Worm (Caenorhabditis elegans) whole organism, mixed stage, embryonic: Measurements from ENCODE around the gene T22F3.7.

Experiments used
- M03D4.4 ChIP-seq: sonication (generic microtip); optimal IDR thresholded peaks from 2 replicates; lab custom pipeline; 2017; ENCODE audit warnings: mild to moderate bottlenecking, missing genetic modification characterization, missing compliant biosample characterization
- bed-3 ChIP-seq: fragments of 200-800 bp; sonication (Bioruptor generic); optimal IDR thresholded peaks from 3 replicates; lab custom pipeline; 2018; ENCODE audit warnings: mild to moderate bottlenecking, missing genetic modification characterization, moderate library complexity, missing compliant biosample characterization
- blmp-1 ChIP-seq: fragments of 150-350 bp; optimal IDR thresholded peaks from 2 replicates; lab custom pipeline; 2014; ENCODE audit warnings: missing biosample characterization, missing genetic modification characterization
- ceh-39 ChIP-seq: fragments of 150-350 bp; optimal IDR thresholded peaks from 2 replicates; lab custom pipeline; 2014; ENCODE audit warnings: missing biosample characterization, missing genetic modification characterization
- ceh-43 ChIP-seq: fragments of 200-800 bp; sonication (Bioruptor generic); optimal IDR thresholded peaks from 2 replicates; lab custom pipeline; 2018; ENCODE audit warnings: mild to moderate bottlenecking, missing genetic modification characterization, moderate library complexity, missing compliant biosample characterization
- ceh-83 ChIP-seq: fragments of 200-800 bp; sonication (Bioruptor generic); optimal IDR thresholded peaks from 2 replicates; lab custom pipeline; 2018; ENCODE audit warnings: mild to moderate bottlenecking, missing genetic modification characterization, missing compliant biosample characterization
- ces-1 ChIP-seq: fragments of 150-350 bp; optimal IDR thresholded peaks from 2 replicates; lab custom pipeline; 2014; ENCODE audit warnings: missing biosample characterization, missing genetic modification reagents, missing genetic modification characterization
- cnd-1 ChIP-seq: fragments of 200-800 bp; sonication (Bioruptor generic); optimal IDR thresholded peaks from 2 replicates; lab custom pipeline; 2018; ENCODE audit warnings: mild to moderate bottlenecking, missing genetic modification characterization, missing compliant biosample characterization
- drap-1 ChIP-seq: fragments of 200-800 bp; sonication (Bioruptor generic); optimal IDR thresholded peaks from 3 replicates; lab custom pipeline; 2018; ENCODE audit warnings: mild to moderate bottlenecking, missing genetic modification characterization, missing compliant biosample characterization
- elt-1 ChIP-seq: sonication (generic microtip); optimal IDR thresholded peaks from 2 replicates; lab custom pipeline; 2017; ENCODE audit warnings: missing genetic modification characterization, mild to moderate bottlenecking, missing compliant biosample characterization, antibody characterized with exemption, moderate library complexity, borderline replicate concordance; ENCODE audit not compliant: insufficient read depth
- elt-3 ChIP-seq: fragments of 150-350 bp; optimal IDR thresholded peaks from 2 replicates; lab custom pipeline; 2014; ENCODE audit warnings: missing biosample characterization, missing genetic modification characterization
- flh-1 ChIP-seq: fragments of 200-800 bp; sonication (Bioruptor generic); optimal IDR thresholded peaks from 2 replicates; lab custom pipeline; 2018; ENCODE audit warnings: mild to moderate bottlenecking, missing genetic modification characterization, moderate library complexity, missing compliant biosample characterization
- ham-2 ChIP-seq: fragments of 200-800 bp; sonication (Bioruptor generic); optimal IDR thresholded peaks from 2 replicates; lab custom pipeline; 2018; ENCODE audit warnings: mild to moderate bottlenecking, missing genetic modification characterization, missing compliant biosample characterization
- hlh-1 ChIP-seq: fragments of 150-350 bp; optimal IDR thresholded peaks from 2 replicates; lab custom pipeline; 2014; ENCODE audit warnings: missing biosample characterization, missing genetic modification reagents, missing genetic modification characterization
- lin-13 ChIP-seq: fragments of 150-350 bp; optimal IDR thresholded peaks from 2 replicates; lab custom pipeline; 2014; ENCODE audit warnings: missing biosample characterization, missing genetic modification characterization
- lin-32 ChIP-seq: fragments of 200-800 bp; sonication (Bioruptor generic); optimal IDR thresholded peaks from 2 replicates; lab custom pipeline; 2018; ENCODE audit warnings: mild to moderate bottlenecking, missing genetic modification characterization, missing compliant biosample characterization
- lsy-2 ChIP-seq: fragments of 150-350 bp; optimal IDR thresholded peaks from 2 replicates; lab custom pipeline; 2014; ENCODE audit warnings: missing biosample characterization, missing genetic modification characterization
- mab-5 ChIP-seq: fragments of 150-350 bp; optimal IDR thresholded peaks from 2 replicates; lab custom pipeline; 2014; ENCODE audit warnings: missing biosample characterization, missing genetic modification characterization
- mls-2 ChIP-seq: sonication (generic microtip); optimal IDR thresholded peaks from 2 replicates; lab custom pipeline; 2016; ENCODE audit warnings: mild to moderate bottlenecking, missing genetic modification characterization, moderate library complexity, missing compliant biosample characterization
- nhr-12 ChIP-seq: fragments of 150-350 bp; optimal IDR thresholded peaks from 2 replicates; lab custom pipeline; 2014; ENCODE audit warnings: missing biosample characterization, missing genetic modification characterization
- nhr-2 ChIP-seq: fragments of 150-350 bp; optimal IDR thresholded peaks from 2 replicates; lab custom pipeline; 2014; ENCODE audit warnings: missing biosample characterization, missing genetic modification characterization
- nhr-237 ChIP-seq: fragments of 150-350 bp; optimal IDR thresholded peaks from 2 replicates; lab custom pipeline; 2014; ENCODE audit warnings: missing biosample characterization, missing genetic modification characterization
- nhr-76 ChIP-seq: sonication (generic microtip); optimal IDR thresholded peaks from 2 replicates; lab custom pipeline; 2017; ENCODE audit warnings: missing biosample characterization, missing genetic modification characterization
- pha-4 ChIP-seq: fragments of 150-350 bp; optimal IDR thresholded peaks from 2 replicates; lab custom pipeline; 2018; ENCODE audit warnings: missing biosample characterization, missing genetic modification reagents, missing genetic modification characterization
- sem-2 ChIP-seq: fragments of 200-800 bp; sonication (Bioruptor generic); optimal IDR thresholded peaks from 2 replicates; lab custom pipeline; 2018; ENCODE audit warnings: mild to moderate bottlenecking, missing genetic modification characterization, missing compliant biosample characterization
- snpc-4 ChIP-seq: fragments of 150-350 bp; optimal IDR thresholded peaks from 2 replicates; lab custom pipeline; 2014; ENCODE audit warnings: missing biosample characterization, missing genetic modification characterization
- sptf-1 ChIP-seq: sonication (generic microtip); optimal IDR thresholded peaks from 2 replicates; lab custom pipeline; 2017; ENCODE audit warnings: mild to moderate bottlenecking, missing genetic modification characterization, moderate library complexity, missing compliant biosample characterization
- tbx-8 ChIP-seq: fragments of 200-800 bp; sonication (Bioruptor generic); optimal IDR thresholded peaks from 2 replicates; lab custom pipeline; 2018; ENCODE audit warnings: mild to moderate bottlenecking, missing genetic modification characterization, moderate library complexity, missing compliant biosample characterization
- unc-120 ChIP-seq: sonication (generic microtip); optimal IDR thresholded peaks from 2 replicates; lab custom pipeline; 2017; ENCODE audit warnings: missing genetic modification characterization, missing compliant biosample characterization; ENCODE audit not compliant: poor library complexity, severe bottlenecking
- unc-62 ChIP-seq: fragments of 150-350 bp; optimal IDR thresholded peaks from 2 replicates; lab custom pipeline; 2014; ENCODE audit warnings: missing biosample characterization, missing genetic modification reagents, missing genetic modification characterization
- zip-8 ChIP-seq: fragments of 150-350 bp; optimal IDR thresholded peaks from 2 replicates; lab custom pipeline; 2014; ENCODE audit warnings: missing biosample characterization, missing genetic modification characterization
- ztf-11 ChIP-seq: fragments of 150-350 bp; optimal IDR thresholded peaks from 2 replicates; lab custom pipeline; 2014; ENCODE audit warnings: missing biosample characterization, missing genetic modification characterization

The T22F3.7 gene

ce11 chrV:3600570-3600969 lies at the start of gene T22F3.7:
Gene T22F3.7 (minus strand): TSS chrV:3600670.
- no peak for TF ChIP-seq mls-2 (tag; lab: Kevin White, UChicago)

ce11 chrV:3649473-3649872 lies 49.0 kb upstream of the T22F3.7 start, which contains the start of gene str-114:
Gene str-114 (plus strand): TSS chrV:3649773.
- TF ChIP-seq sptf-1 = no peak
- no peak for TF ChIP-seq unc-62 (GFP tag; lab: Kevin White, UChicago)
- TF ChIP-seq ceh-43 (GFP tag; lab: Kevin White, UChicago) = no peak
- no peak for TF ChIP-seq snpc-4
- no peak for TF ChIP-seq bed-3

ce11 chrV:3647862-3648261 lies 47.4 kb upstream of the T22F3.7 start, which contains the start of gene F59B1.10:
Gene F59B1.10 (minus strand): TSS chrV:3647962.
- TF ChIP-seq nhr-76 = no peak
- TF ChIP-seq lsy-2 (tag; lab: Kevin White, UChicago) = no peak
- no peak for TF ChIP-seq nhr-12 (tag; lab: Kevin White, UChicago)
- no peak for TF ChIP-seq sptf-1
- TF ChIP-seq zip-8 (tag; lab: Kevin White, UChicago) = no peak
- no peak for TF ChIP-seq mab-5 (tag; lab: Kevin White, UChicago)
- no peak for TF ChIP-seq drap-1 (GFP tag; lab: Kevin White, UChicago)
- no peak for TF ChIP-seq ham-2
- no peak for TF ChIP-seq unc-62 (GFP tag; lab: Kevin White, UChicago)
- no peak for TF ChIP-seq lin-13 (tag; lab: Kevin White, UChicago)
- no peak for TF ChIP-seq snpc-4
- TF ChIP-seq hlh-1 (tag; lab: Kevin White, UChicago) = no peak
- TF ChIP-seq pha-4 (tag; lab: Kevin White, UChicago) = no peak
- TF ChIP-seq unc-120 = no peak
- TF ChIP-seq M03D4.4 (tag; lab: Kevin White, UChicago) = no peak
- TF ChIP-seq ztf-11 (tag; lab: Kevin White, UChicago) = no peak

- TF ChIP-seq zip-8 (tag; lab: Kevin White, UChicago) (peak; percentile 54), unc-62 (GFP tag; lab: Kevin White, UChicago) (peak; percentile 2), bed-3 (no peak), sptf-1 (no peak), nhr-2 (tag; lab: Kevin White, UChicago) (peak; percentile 45)
These were observed 43.8 kb upstream of the T22F3.7 start, which contains the start of gene F59B1.8 for ce11 chrV:3644193-3644693. Gene F59B1.8 (minus strand): TSS chrV:3644243.

- no peak for TF ChIP-seq mab-5 (tag; lab: Kevin White, UChicago)
- TF ChIP-seq bed-3 = no peak
- no peak for TF ChIP-seq pha-4 (tag; lab: Kevin White, UChicago)
- TF ChIP-seq ceh-39 (tag; lab: Kevin White, UChicago) = no peak
- TF ChIP-seq nhr-237 (tag; lab: Kevin White, UChicago) = no peak
- TF ChIP-seq sem-2 (GFP tag; lab: Kevin White, UChicago) = no peak
- TF ChIP-seq nhr-2 (tag; lab: Kevin White, UChicago) = no peak
- TF ChIP-seq elt-3 = no peak
These were observed 39.4 kb upstream of the T22F3.7 start for ce11 chrV:3639873-3640272.

- no peak for TF ChIP-seq cnd-1 (tag; lab: Kevin White, UChicago)
- TF ChIP-seq elt-3 = no peak
- TF ChIP-seq elt-1 (tag; lab: Kevin White, UChicago) = no peak
- no peak for TF ChIP-seq unc-120
These were observed 36.6 kb upstream of the T22F3.7 start, which contains the start of gene srx-41 for ce11 chrV:3637086-3637485. Gene srx-41 (minus strand): TSS chrV:3637186.

- TF ChIP-seq bed-3 = no peak
- no peak for TF ChIP-seq lin-32 (GFP tag; lab: Kevin White, UChicago)
- TF ChIP-seq unc-120 = no peak
- no peak for TF ChIP-seq lin-13 (tag; lab: Kevin White, UChicago)
- no peak for TF ChIP-seq blmp-1 (tag; lab: Kevin White, UChicago)
- no peak for TF ChIP-seq nhr-12 (tag; lab: Kevin White, UChicago)
- no peak for TF ChIP-seq hlh-1 (tag; lab: Kevin White, UChicago)
- no peak for TF ChIP-seq flh-1 (GFP tag; lab: Kevin White, UChicago)
- TF ChIP-seq ceh-83 = no peak
- no peak for TF ChIP-seq drap-1 (GFP tag; lab: Kevin White, UChicago)
- no peak for TF ChIP-seq lsy-2 (tag; lab: Kevin White, UChicago)
- TF ChIP-seq pha-4 (tag; lab: Kevin White, UChicago) = no peak
- TF ChIP-seq nhr-2 (tag; lab: Kevin White, UChicago) = no peak
- no peak for TF ChIP-seq sptf-1
- no peak for TF ChIP-seq sem-2 (GFP tag; lab: Kevin White, UChicago)
- TF ChIP-seq nhr-76 = no peak
- TF ChIP-seq elt-1 (tag; lab: Kevin White, UChicago) = no peak
- TF ChIP-seq ceh-39 (tag; lab: Kevin White, UChicago) = no peak
- TF ChIP-seq tbx-8 (GFP tag; lab: Kevin White, UChicago) = no peak
- no peak for TF ChIP-seq ces-1 (GFP tag; lab: Kevin White, UChicago)
These were observed 34.0 kb upstream of the T22F3.7 start for ce11 chrV:3634293-3635016.
